Worm (Caenorhabditis elegans): ENCODE results near the gene K10G6.9.

Gene K10G6.9

ce11 chrII:3974953-3975352 is 2.9 kb downstream of the K10G6.9 start, which contains the start of gene cank-26:
Gene cank-26, minus strand, starts transcription at chrII:3975065.
- TF ChIP-seq unc-62 (GFP tag; optimal IDR thresholded peaks at IDR 0.05 in 1 of 2) (peak in 1 of 2 experiments; percentile 31), unc-62 (tag; optimal IDR thresholded peaks at IDR 0.05) (no peak), aha-1 (tag) (peak; percentile 28), F49E8.2 (tag; optimal IDR thresholded peaks at IDR 0.05; ENCODE audit: borderline replicate concordance) (no peak), F37D6.2 (tag; optimal IDR thresholded peaks at IDR 0.05) (no peak)

ce11 chrII:3975942-3976341 is 3.9 kb downstream of the K10G6.9 start, which contains the start of gene dos-2:
Gene dos-2, plus strand, starts transcription at chrII:3976242.
- TF ChIP-seq nhr-48 (tag; optimal IDR thresholded peaks at IDR 0.05) (no peak), D1046.2 (GFP tag; IDR thresholded peaks at IDR 0.05) (0 out of 2 replicates have a peak, but pooled peaks have one; percentile 23), unc-62 (GFP tag; optimal IDR thresholded peaks at IDR 0.05 in 1 of 2) (no peak), unc-62 (tag; optimal IDR thresholded peaks at IDR 0.05) (no peak), fos-1 (tag; optimal IDR thresholded peaks at IDR 0.05) (no peak)

- TF ChIP-seq zfp-2 (tag; optimal IDR thresholded peaks at IDR 0.05) = no peak
- TF ChIP-seq nhr-48 (tag; optimal IDR thresholded peaks at IDR 0.05) = no peak
- TF ChIP-seq ama-1 (optimal IDR thresholded peaks at IDR 0.05) = no peak
- no peak for TF ChIP-seq tra-1 (GFP tag; IDR thresholded peaks at IDR 0.05)
- no peak for TF ChIP-seq Y75B8A.6 (GFP tag; IDR thresholded peaks at IDR 0.05)
- TF ChIP-seq ZK337.2 (GFP tag; IDR thresholded peaks at IDR 0.05) = no peak
- TF ChIP-seq ctbp-1 (GFP tag; IDR thresholded peaks at IDR 0.05) = no peak
- TF ChIP-seq unc-62 (GFP tag; optimal IDR thresholded peaks at IDR 0.05 in 1 of 2) = peak in 1 of 2 experiments; percentile 69
- no peak for TF ChIP-seq unc-62 (tag; optimal IDR thresholded peaks at IDR 0.05)
Observed at ce11 chrII:3978198-3978597, 6.1 kb downstream of the K10G6.9 start.

- TF ChIP-seq set-16 (GFP tag; IDR thresholded peaks at IDR 0.05) (peak; percentile 65; the same call in 1 of the 2 replicates), nhr-237 (tag; optimal IDR thresholded peaks at IDR 0.05) (no peak)
Observed at ce11 chrII:3980373-3980772, 8.3 kb downstream of the K10G6.9 start.

ce11 chrII:3982313-3982712 is 10.3 kb downstream of the K10G6.9 start, which contains the start of gene lin-31:
Gene lin-31, plus strand, starts transcription at chrII:3982549.
- peak; percentile 44 for TF ChIP-seq aha-1 (tag)
- TF ChIP-seq tag-97 (GFP tag; IDR thresholded peaks at IDR 0.05) = no peak
- TF ChIP-seq dmd-9 (GFP tag; IDR thresholded peaks at IDR 0.05) = no peak
- TF ChIP-seq nhr-11 (tag; optimal IDR thresholded peaks at IDR 0.05) = no peak

- TF ChIP-seq Y48G9A.11 (GFP tag; IDR thresholded peaks at IDR 0.05) = no peak
- TF ChIP-seq hlh-30 (tag; optimal IDR thresholded peaks at IDR 0.05; ENCODE audit: insufficient read depth) = no peak
- TF ChIP-seq zip-11 (GFP tag; IDR thresholded peaks at IDR 0.05) = no peak
Observed at ce11 chrII:3984242-3984641, 12.2 kb downstream of the K10G6.9 start.

ce11 chrII:3986906-3987305 is 14.8 kb downstream of the K10G6.9 start, which contains the start of gene K10G6.5:
Gene K10G6.5, plus strand, starts transcription at chrII:3987250.
- TF ChIP-seq unc-62 (GFP tag; optimal IDR thresholded peaks at IDR 0.05 in 1 of 2) (peak in 1 of 2 experiments; percentile 65), unc-62 (tag; optimal IDR thresholded peaks at IDR 0.05) (no peak), nhr-237 (tag; optimal IDR thresholded peaks at IDR 0.05) (no peak), aly-2 (tag; optimal IDR thresholded peaks at IDR 0.05) (no peak), arid-1 (GFP tag; conservative IDR thresholded peaks at IDR 0.05) (no peak), pqm-1 (tag; optimal IDR thresholded peaks at IDR 0.05) (peak; percentile 26), dmd-6 (GFP tag; IDR thresholded peaks at IDR 0.05) (peak; percentile 59), nhr-28 (tag; optimal IDR thresholded peaks at IDR 0.05) (peak; percentile 67)
